Worm (Caenorhabditis elegans): ENCODE data around the gene C05E11.7.

C05E11.7 gene

ce11 chrX:4616832-4617231 lies 31.4 kb upstream of the C05E11.7 start (continued):
- TF ChIP-seq C16A3.4 (tag; optimal IDR thresholded peaks at IDR 0.05) (no peak), lin-14 (GFP tag; optimal IDR thresholded peaks at IDR 0.05) (peak; percentile 36), sup-37 (GFP tag; optimal IDR thresholded peaks at IDR 0.05) (no peak), vab-15 (tag; optimal IDR thresholded peaks at IDR 0.05) (no peak), snpc-4 (tag; optimal IDR thresholded peaks at IDR 0.05) (no peak), lin-35 (GFP tag; optimal IDR thresholded peaks at IDR 0.05) (peak; percentile 14 to 38)

- no peak for TF ChIP-seq unc-62 (GFP tag; optimal IDR thresholded peaks at IDR 0.05)
- no peak for TF ChIP-seq nhr-85 (tag)
- no peak for TF ChIP-seq lin-15B (tag; optimal IDR thresholded peaks at IDR 0.05)
- TF ChIP-seq grh-1 (GFP tag; IDR thresholded peaks at IDR 0.05): no peak
- no peak for TF ChIP-seq ces-1 (GFP tag; optimal IDR thresholded peaks at IDR 0.05)
- TF ChIP-seq nhr-90 (tag; optimal IDR thresholded peaks at IDR 0.05; ENCODE audit: poor library complexity): no peak
- TF ChIP-seq nhr-84 (tag; optimal IDR thresholded peaks at IDR 0.05): no peak
- TF ChIP-seq pqm-1 (tag; optimal IDR thresholded peaks at IDR 0.05): no peak
- no peak for TF ChIP-seq fkh-4 (tag; optimal IDR thresholded peaks at IDR 0.05; ENCODE audit: borderline replicate concordance)
- TF ChIP-seq nhr-12 (tag; optimal IDR thresholded peaks at IDR 0.05): no peak
These were observed 29.6 kb upstream of the C05E11.7 start for ce11 chrX:4615034-4615433.

ce11 chrX:4609635-4610034 lies 24.2 kb upstream of the C05E11.7 start:
- TF ChIP-seq lsy-2 (tag; optimal IDR thresholded peaks at IDR 0.05): no peak
- no peak for TF ChIP-seq sptf-1 (tag; optimal IDR thresholded peaks at IDR 0.05)
- TF ChIP-seq nhr-76 (tag; optimal IDR thresholded peaks at IDR 0.05): no peak
- no peak for TF ChIP-seq xbp-1 (tag; optimal IDR thresholded peaks at IDR 0.05)

ce11 chrX:4607300-4607699 lies 21.8 kb upstream of the C05E11.7 start:
- TF ChIP-seq mep-1 (tag; optimal IDR thresholded peaks at IDR 0.05) (no peak), sox-4 (tag; optimal IDR thresholded peaks at IDR 0.05) (no peak), unc-98 (GFP tag; IDR thresholded peaks at IDR 0.05) (no peak), skn-1 (tag; optimal IDR thresholded peaks at IDR 0.05) (no peak), alr-1 (tag; optimal IDR thresholded peaks at IDR 0.05; ENCODE audit: borderline replicate concordance) (no peak), zip-4 (GFP tag; optimal IDR thresholded peaks at IDR 0.05) (no peak), ama-1 (optimal IDR thresholded peaks at IDR 0.05) (no peak), nhr-237 (tag; optimal IDR thresholded peaks at IDR 0.05) (no peak), ztf-4 (tag; optimal IDR thresholded peaks at IDR 0.05) (no peak), elt-3 (tag; optimal IDR thresholded peaks at IDR 0.05) (no peak), nhr-85 (tag) (no peak), nhr-19 (GFP tag; conservative IDR thresholded peaks at IDR 0.05) (no peak), dsc-1 (tag; optimal IDR thresholded peaks at IDR 0.05) (no peak), C04F5.9 (tag; optimal IDR thresholded peaks at IDR 0.05) (no peak), lin-13 (GFP tag; optimal IDR thresholded peaks at IDR 0.05) (no peak)

- TF ChIP-seq nhr-85 (tag): peak; percentile 98
- TF ChIP-seq lin-14 (GFP tag; optimal IDR thresholded peaks at IDR 0.05): peak; percentile 98
- peak; percentile 82 for TF ChIP-seq zip-4 (GFP tag; optimal IDR thresholded peaks at IDR 0.05)
- peak; percentile 80 for TF ChIP-seq ceh-63 (GFP tag; optimal IDR thresholded peaks at IDR 0.05)
- peak in 5 of 6 experiments; percentile 13 to 76 (median 54) for TF ChIP-seq elt-3 (tag; optimal IDR thresholded peaks at IDR 0.05)
- peak; percentile 88 for TF ChIP-seq grh-1 (GFP tag; IDR thresholded peaks at IDR 0.05)
- peak in 1 of 2 experiments; percentile 75 for TF ChIP-seq ztf-11 (tag; optimal IDR thresholded peaks at IDR 0.05)
- TF ChIP-seq irx-1 (tag; optimal IDR thresholded peaks at IDR 0.05): peak; percentile 78
- peak; percentile 26 for TF ChIP-seq tbx-2 (tag; optimal IDR thresholded peaks at IDR 0.05)
- peak; percentile 73 for TF ChIP-seq nhr-71 (tag; optimal IDR thresholded peaks at IDR 0.05)
- peak; percentile 6 for TF ChIP-seq egl-13 (tag; optimal IDR thresholded peaks at IDR 0.05)
- peak in 2 of 3 experiments; percentile 1 to 64 for TF ChIP-seq ceh-82 (tag; optimal IDR thresholded peaks at IDR 0.05)
- peak; percentile 36 for TF ChIP-seq nhr-20 (tag; optimal IDR thresholded peaks at IDR 0.05)
- peak; percentile 93 for TF ChIP-seq mab-9 (GFP tag; IDR thresholded peaks at IDR 0.05)
- peak; percentile 94 for TF ChIP-seq nhr-19 (GFP tag; conservative IDR thresholded peaks at IDR 0.05)
- peak; percentile 93 for TF ChIP-seq pax-3 (tag; optimal IDR thresholded peaks at IDR 0.05)
- peak; percentile 58 for TF ChIP-seq snu-23 (GFP tag; optimal IDR thresholded peaks at IDR 0.05)
- peak; percentile 45 for TF ChIP-seq dsc-1 (tag; optimal IDR thresholded peaks at IDR 0.05)
- TF ChIP-seq ceh-8 (GFP tag; optimal IDR thresholded peaks at IDR 0.05): peak; percentile 93
- peak; percentile 14 for TF ChIP-seq skn-1 (tag; optimal IDR thresholded peaks at IDR 0.05)
- peak; percentile 92 for TF ChIP-seq fkh-8 (tag; optimal IDR thresholded peaks at IDR 0.05)
These were observed 21.0 kb upstream of the C05E11.7 start for ce11 chrX:4606389-4606880.
